Fruit fly (Drosophila melanogaster) whole organism, embryonic: ENCODE data around the gene CG42514.

Source experiments
- B-H2 ChIP-seq: fragments of 200-800 bp; sonication (Bioruptor generic); optimal IDR thresholded peaks from 2 replicates; lab custom pipeline; 2018; ENCODE audit warnings: missing biosample characterization, mild to moderate bottlenecking, missing genetic modification characterization
- BtbVII ChIP-seq: fragments of 200-800 bp; sonication (Bioruptor generic); optimal IDR thresholded peaks from 3 replicates; lab custom pipeline; 2017; ENCODE audit warnings: missing biosample characterization, mild to moderate bottlenecking, missing genetic modification characterization
- Bteb2 ChIP-seq: fragments of 200-800 bp; sonication (Bioruptor generic); optimal IDR thresholded peaks from 2 replicates; lab custom pipeline; 2016; ENCODE audit warnings: missing biosample characterization, missing genetic modification characterization
- CG10267 ChIP-seq: fragments of 200-800 bp; sonication (Bioruptor generic); optimal IDR thresholded peaks from 2 replicates; lab custom pipeline; 2018; ENCODE audit warnings: missing biosample characterization, mild to moderate bottlenecking, missing genetic modification characterization, moderate library complexity
- CG12659 ChIP-seq: fragments of 200-800 bp; sonication (Bioruptor generic); optimal IDR thresholded peaks from 3 replicates; lab custom pipeline; 2017; ENCODE audit warnings: mild to moderate bottlenecking, missing biosample characterization, missing genetic modification reagents, missing genetic modification characterization
- CG13424 ChIP-seq: fragments of 200-800 bp; sonication (Bioruptor generic); optimal IDR thresholded peaks from 2 replicates; lab custom pipeline; 2019; ENCODE audit warnings: missing biosample characterization, mild to moderate bottlenecking, missing genetic modification characterization, moderate library complexity
- CG13624 ChIP-seq: fragments of 200-800 bp; sonication (Bioruptor generic); optimal IDR thresholded peaks from 2 replicates; lab custom pipeline; 2016; ENCODE audit warnings: missing biosample characterization, missing genetic modification characterization
- CG1603 ChIP-seq: fragments of 200-800 bp; sonication (Bioruptor generic); optimal IDR thresholded peaks from 2 replicates; lab custom pipeline; 2019; ENCODE audit warnings: missing biosample characterization, mild to moderate bottlenecking, missing genetic modification characterization, moderate library complexity
- CG30403 ChIP-seq: fragments of 200-800 bp; sonication (Bioruptor generic); optimal IDR thresholded peaks from 3 replicates; lab custom pipeline; 2016; ENCODE audit warnings: missing biosample characterization, missing genetic modification characterization
- CG33557 ChIP-seq: fragments of 200-800 bp; sonication (Bioruptor generic); optimal IDR thresholded peaks from 2 replicates; lab custom pipeline; 2019; ENCODE audit warnings: missing biosample characterization, mild to moderate bottlenecking, missing genetic modification characterization, moderate library complexity
- CG4424 ChIP-seq: fragments of 200-800 bp; sonication (Bioruptor generic); optimal IDR thresholded peaks from 3 replicates; lab custom pipeline; 2016; ENCODE audit warnings: missing biosample characterization, missing genetic modification characterization
- CG6272 ChIP-seq: fragments of 200-800 bp; sonication (Bioruptor generic); IDR thresholded peaks from 2 replicates; pipeline ENCODE4 v1.3.6; 2022; ENCODE audit warnings: missing biosample characterization, missing genetic modification characterization
- CG6791 ChIP-seq: fragments of 200-800 bp; sonication (Bioruptor generic); IDR thresholded peaks from 3 replicates; pipeline ENCODE4 v1.3.6; 2022; ENCODE audit warnings: missing biosample characterization, missing genetic modification characterization; ENCODE audit not compliant: partially characterized antibody
- CG6854 ChIP-seq: fragments of 200-800 bp; sonication (Bioruptor generic); optimal IDR thresholded peaks from 3 replicates; lab custom pipeline; 2017; ENCODE audit warnings: missing biosample characterization, mild to moderate bottlenecking, missing genetic modification characterization
- CG9215 ChIP-seq: fragments of 200-800 bp; sonication (Bioruptor generic); IDR thresholded peaks from 2 replicates; pipeline ENCODE4 v1.3.6; 2022; ENCODE audit warnings: missing biosample characterization, missing genetic modification characterization
- CG9437 ChIP-seq: fragments of 200-800 bp; sonication (Bioruptor generic); optimal IDR thresholded peaks from 2 replicates; lab custom pipeline; 2018; ENCODE audit warnings: missing biosample characterization, mild to moderate bottlenecking, missing genetic modification characterization
- Deaf1 ChIP-seq: fragments of 200-800 bp; optimal IDR thresholded peaks from 3 replicates; lab custom pipeline; 2019; ENCODE audit warnings: missing biosample characterization, mild to moderate bottlenecking, missing genetic modification characterization, moderate library complexity
- Dek ChIP-seq: fragments of 200-800 bp; sonication (Bioruptor generic); optimal IDR thresholded peaks from 3 replicates; lab custom pipeline; 2019; ENCODE audit warnings: missing biosample characterization, mild to moderate bottlenecking, missing genetic modification characterization, moderate library complexity
- Dp ChIP-seq: fragments of 200-800 bp; sonication (Bioruptor generic); optimal IDR thresholded peaks from 2 replicates; lab custom pipeline; 2018; ENCODE audit warnings: missing biosample characterization, mild to moderate bottlenecking, missing genetic modification characterization, moderate library complexity
- H15 ChIP-seq: fragments of 200-800 bp; sonication (Bioruptor generic); IDR thresholded peaks from 3 replicates; pipeline ENCODE4 v1.3.6; 2022; ENCODE audit warnings: missing biosample characterization, missing genetic modification characterization
- Hmx ChIP-seq: fragments of 200-800 bp; sonication (Bioruptor generic); optimal IDR thresholded peaks from 2 replicates; lab custom pipeline; 2016; ENCODE audit warnings: missing biosample characterization, missing genetic modification characterization
- Hr78 ChIP-seq, 2 experiments: fragments of 200-800 bp in 1 of 2; fragments of >200 bp in 1 of 2; sonication (Bioruptor generic) in 1 of 2; optimal IDR thresholded peaks; 2 replicates each; lab custom pipeline; 2017 to 2019; ENCODE audit warnings: missing biosample characterization in 2 of 2, missing genetic modification characterization in 2 of 2, mild to moderate bottlenecking in 1 of 2, moderate library complexity in 1 of 2
- Med ChIP-seq: fragments of 200-800 bp; sonication (Bioruptor generic); peaks from one replicate; lab custom pipeline; 2016; ENCODE audit warnings: missing biosample characterization, missing genetic modification characterization, mild to moderate bottlenecking, inconsistent platforms, moderate library complexity
- NFAT ChIP-seq: fragments of 200-800 bp; sonication (Bioruptor generic); IDR thresholded peaks from 2 replicates; pipeline ENCODE4 v1.3.6; 2022; ENCODE audit warnings: missing biosample characterization, missing genetic modification characterization
- PHDP ChIP-seq: fragments of 200-800 bp; sonication (Bioruptor generic); optimal IDR thresholded peaks from 3 replicates; lab custom pipeline; 2018; ENCODE audit warnings: missing biosample characterization, mild to moderate bottlenecking, missing genetic modification characterization, moderate library complexity
- Vsx1 ChIP-seq: fragments of 200-800 bp; sonication (Bioruptor generic); optimal IDR thresholded peaks from 2 replicates; lab custom pipeline; 2017; ENCODE audit warnings: missing biosample characterization, mild to moderate bottlenecking, missing genetic modification characterization, missing genetic modification reagents
- YL-1 ChIP-seq: fragments of 200-800 bp; sonication (Bioruptor generic); optimal IDR thresholded peaks from 3 replicates; lab custom pipeline; 2017; ENCODE audit warnings: missing biosample characterization, mild to moderate bottlenecking, missing genetic modification characterization
- cas ChIP-seq: fragments of 200-800 bp; sonication (Bioruptor generic); IDR thresholded peaks from 2 replicates; pipeline ENCODE4 v1.3.6; 2022; ENCODE audit warnings: missing biosample characterization, missing genetic modification characterization
- chif ChIP-seq, 2 experiments: fragments of 200-800 bp; sonication (Bioruptor generic); optimal IDR thresholded peaks; 3 replicates each; lab custom pipeline; 2016; ENCODE audit warnings: missing biosample characterization in 2 of 2, missing genetic modification characterization in 2 of 2
- dpn ChIP-seq, 2 experiments: fragments of 200-800 bp; sonication (Bioruptor generic); optimal IDR thresholded peaks; 3 replicates each; lab custom pipeline; 2016; ENCODE audit warnings: missing biosample characterization in 2 of 2, missing genetic modification characterization in 2 of 2
- esg ChIP-seq: fragments of 200-800 bp; sonication (Bioruptor generic); conservative IDR thresholded peaks from 2 replicates; pipeline ENCODE4 v1.3.6; 2022; ENCODE audit warnings: missing biosample characterization, missing genetic modification characterization
- fu2 ChIP-seq: fragments of 200-800 bp; sonication (Bioruptor generic); optimal IDR thresholded peaks from 2 replicates; lab custom pipeline; 2016; ENCODE audit warnings: missing biosample characterization, missing genetic modification characterization
- gce ChIP-seq: fragments of 200-800 bp; sonication (Bioruptor generic); IDR thresholded peaks from 3 replicates; pipeline ENCODE4 v1.3.6; 2022; ENCODE audit warnings: missing biosample characterization, missing genetic modification characterization
- inv ChIP-seq: fragments of 200-800 bp; sonication (Bioruptor generic); IDR thresholded peaks from 2 replicates; pipeline ENCODE4 v1.3.6; 2022; ENCODE audit warnings: missing biosample characterization, missing genetic modification characterization; ENCODE audit not compliant: partially characterized antibody
- lab ChIP-seq: fragments of 200-800 bp; sonication (Bioruptor generic); optimal IDR thresholded peaks from 3 replicates; lab custom pipeline; 2017; ENCODE audit warnings: missing biosample characterization, missing genetic modification characterization, mild to moderate bottlenecking, moderate library complexity, missing genetic modification reagents
- nmo ChIP-seq: fragments of 200-800 bp; sonication (Bioruptor generic); optimal IDR thresholded peaks from 2 replicates; lab custom pipeline; 2018; ENCODE audit warnings: missing biosample characterization, mild to moderate bottlenecking, missing genetic modification characterization, moderate library complexity
- repo ChIP-seq: fragments of 200-800 bp; sonication (Bioruptor generic); optimal IDR thresholded peaks from 2 replicates; lab custom pipeline; 2016; ENCODE audit warnings: missing biosample characterization, missing genetic modification characterization
- row ChIP-seq: fragments of 200-800 bp; sonication (Bioruptor generic); IDR thresholded peaks from 3 replicates; pipeline ENCODE4 v1.3.6; 2022; ENCODE audit warnings: missing biosample characterization, missing genetic modification characterization
- sc ChIP-seq, 3 experiments: fragments of >200 bp in 2 of 3; fragments of 200-800 bp in 1 of 3; sonication (Bioruptor generic) in 1 of 3; optimal IDR thresholded peaks; 2 replicates in 2 of 3; 3 replicates in 1 of 3; lab custom pipeline; 2017; ENCODE audit warnings: mild to moderate bottlenecking in 1 of 3, missing biosample characterization in 1 of 3, missing genetic modification characterization in 1 of 3, missing genetic modification reagents in 1 of 3
- sens ChIP-seq: fragments of 200-800 bp; sonication (Bioruptor generic); peaks from one replicate; lab custom pipeline; 2016; ENCODE audit warnings: missing biosample characterization, missing genetic modification characterization
- sima ChIP-seq: fragments of 200-800 bp; sonication (Bioruptor generic); optimal IDR thresholded peaks from 2 replicates; lab custom pipeline; 2016; ENCODE audit warnings: missing biosample characterization, missing genetic modification characterization
- slbo ChIP-seq: fragments of 200-800 bp; sonication (Bioruptor generic); IDR thresholded peaks from 2 replicates; pipeline ENCODE4 v1.3.6; 2022; ENCODE audit warnings: missing biosample characterization, missing genetic modification characterization
- slp2 ChIP-seq: fragments of 200-800 bp; sonication (Bioruptor generic); optimal IDR thresholded peaks from 2 replicates; lab custom pipeline; 2016; ENCODE audit warnings: missing biosample characterization, missing genetic modification characterization
- tin ChIP-seq: fragments of 200-800 bp; sonication (Bioruptor generic); optimal IDR thresholded peaks from 3 replicates; lab custom pipeline; 2016; ENCODE audit warnings: missing biosample characterization, missing genetic modification characterization
- tio ChIP-seq: fragments of 200-800 bp; sonication (Bioruptor generic); optimal IDR thresholded peaks from 2 replicates; lab custom pipeline; 2017; ENCODE audit warnings: missing biosample characterization, missing genetic modification characterization, inconsistent platforms
- tna ChIP-seq: fragments of 200-800 bp; sonication (Bioruptor generic); IDR thresholded peaks from 2 replicates; pipeline ENCODE4 v1.3.6; 2022; ENCODE audit warnings: missing biosample characterization, missing genetic modification characterization; ENCODE audit not compliant: partially characterized antibody
- unpg ChIP-seq: fragments of 200-800 bp; sonication (Bioruptor generic); optimal IDR thresholded peaks from 3 replicates; lab custom pipeline; 2018; ENCODE audit warnings: missing biosample characterization, mild to moderate bottlenecking, missing genetic modification characterization, moderate library complexity
- vvl ChIP-seq: fragments of 200-800 bp; sonication (Bioruptor generic); IDR thresholded peaks from 2 replicates; pipeline ENCODE4 v1.3.6; 2022; ENCODE audit warnings: missing biosample characterization, missing genetic modification characterization
- wdn ChIP-seq: fragments of 200-800 bp; sonication (Bioruptor generic); IDR thresholded peaks from 2 replicates; pipeline ENCODE4 v1.3.6; 2022; ENCODE audit warnings: missing biosample characterization, missing genetic modification characterization
- zfh2 ChIP-seq: fragments of 200-800 bp; sonication (Bioruptor generic); optimal IDR thresholded peaks from 2 replicates; lab custom pipeline; 2016; ENCODE audit warnings: missing biosample characterization, missing genetic modification characterization

Gene CG42514

DNA sequence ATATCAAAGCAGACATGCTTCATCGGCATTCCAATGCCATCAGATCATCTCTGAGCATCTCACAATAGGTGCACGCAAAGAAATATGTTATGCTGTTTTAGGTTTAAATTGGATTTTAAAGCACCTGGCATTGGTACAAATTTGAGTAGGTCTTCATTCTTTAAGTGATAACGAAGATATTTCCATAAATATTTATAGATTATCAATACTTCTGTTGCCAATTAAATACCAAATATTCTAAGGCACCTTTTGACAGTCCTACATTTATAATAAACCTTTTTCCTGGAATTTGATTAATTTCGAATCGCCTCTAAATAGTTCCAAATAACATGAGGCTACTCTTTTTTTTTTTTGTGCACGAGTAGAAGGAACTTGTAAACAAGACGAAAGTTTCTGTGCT, 21.9 kb downstream of the CG42514 start (continued):
- TF ChIP-seq dpn (GFP tag; optimal IDR thresholded peaks at IDR 0.05; lab: Kevin White, UChicago), result peak in 1 of 2 experiments; percentile 6
- no peak for TF ChIP-seq Bteb2 (GFP tag; lab: Kevin White, UChicago)
- TF ChIP-seq tio (GFP tag; lab: Kevin White, UChicago), result peak; percentile 17
- peak; percentile 6 for TF ChIP-seq CG1603
- TF ChIP-seq Hmx (GFP tag; lab: Kevin White, UChicago), result no peak
- no peak for TF ChIP-seq inv (GFP tag; lab: Robert Waterston, UW)
- no peak; the same call in 1 of the 2 replicates for TF ChIP-seq vvl (GFP tag; lab: Robert Waterston, UW)
- TF ChIP-seq nmo (GFP tag; lab: Kevin White, UChicago), result peak; percentile 33
- TF ChIP-seq Med (GFP tag; lab: Kevin White, UChicago), result peak; percentile 71
- TF ChIP-seq tna (GFP tag; lab: Robert Waterston, UW), result no peak
- TF ChIP-seq slbo (GFP tag; lab: Robert Waterston, UW), result 0 out of 2 replicates have a peak, but pooled peaks have one; percentile 19
- TF ChIP-seq Deaf1 (tag; lab: Kevin White, UChicago), result no peak
- no peak for TF ChIP-seq H15 (GFP tag; lab: Robert Waterston, UW)
- peak; percentile 40 for TF ChIP-seq row
- TF ChIP-seq esg (GFP tag; lab: Robert Waterston, UW), result 0 out of 2 replicates have a peak, but pooled peaks have one; percentile 5
- peak; percentile 19 for TF ChIP-seq CG4424 (GFP tag; lab: Kevin White, UChicago)
- TF ChIP-seq repo (GFP tag; lab: Kevin White, UChicago), result no peak
- no peak for TF ChIP-seq B-H2 (GFP tag; lab: Kevin White, UChicago)
- TF ChIP-seq CG6272 (GFP tag; lab: Robert Waterston, UW), result no peak
- TF ChIP-seq CG10267, result peak; percentile 19
- no peak for TF ChIP-seq Vsx1 (GFP tag; lab: Kevin White, UChicago)
- TF ChIP-seq CG30403 (GFP tag; lab: Kevin White, UChicago), result peak; percentile 47
- TF ChIP-seq CG13424 (tag; lab: Kevin White, UChicago), result peak; percentile 5
- no peak for TF ChIP-seq CG13624 (GFP tag; lab: Kevin White, UChicago)
- TF ChIP-seq CG9437 (GFP tag; lab: Kevin White, UChicago), result peak; percentile 26
- no peak for TF ChIP-seq Dek
- no peak for TF ChIP-seq Dp (GFP tag; lab: Kevin White, UChicago)
- no peak for TF ChIP-seq YL-1
- no peak for TF ChIP-seq sima
- no peak for TF ChIP-seq chif (GFP tag; optimal IDR thresholded peaks at IDR 0.05; lab: Kevin White, UChicago)
- no peak for TF ChIP-seq gce (GFP tag; lab: Robert Waterston, UW)
- TF ChIP-seq CG6791, result no peak
- no peak for TF ChIP-seq cas (GFP tag; lab: Robert Waterston, UW)
- TF ChIP-seq sens, result peak; percentile 79
- TF ChIP-seq CG33557 (GFP tag; lab: Kevin White, UChicago), result no peak
- TF ChIP-seq BtbVII (GFP tag; lab: Kevin White, UChicago), result no peak
- no peak for TF ChIP-seq wdn (GFP tag; lab: Robert Waterston, UW)
- TF ChIP-seq slp2 (GFP tag; lab: Kevin White, UChicago), result no peak
- no peak for TF ChIP-seq fu2 (GFP tag; lab: Kevin White, UChicago)
- peak; percentile 32 for TF ChIP-seq lab (GFP tag; lab: Kevin White, UChicago)
- no peak for TF ChIP-seq CG12659 (GFP tag; lab: Kevin White, UChicago)
- TF ChIP-seq NFAT (GFP tag; lab: Robert Waterston, UW), result no peak
- TF ChIP-seq PHDP (tag; lab: Kevin White, UChicago), result peak; percentile 30
- TF ChIP-seq zfh2 (GFP tag; lab: Kevin White, UChicago), result no peak
- TF ChIP-seq unpg (GFP tag; lab: Kevin White, UChicago), result peak; percentile 45
- no peak for TF ChIP-seq Hr78 (GFP tag; optimal IDR thresholded peaks at IDR 0.05; lab: Kevin White, UChicago)
- TF ChIP-seq tin, result no peak
- TF ChIP-seq CG6854, result no peak
- TF ChIP-seq CG9215, result no peak
- TF ChIP-seq sc (optimal IDR thresholded peaks at IDR 0.05; lab: Kevin White, UChicago), result no peak
- peak; percentile 4 for TF ChIP-seq sc (GFP tag; optimal IDR thresholded peaks at IDR 0.05; lab: Kevin White, UChicago)
